Fruit fly (Drosophila melanogaster) S2 (cell line): ENCODE measurements around the gene CG7227.

Experiments used
- CG8478 ChIP-seq: fragments of >200 bp; optimal IDR thresholded peaks from 2 replicates; lab custom pipeline; 2018
- CTCF ChIP-seq, 2 experiments: fragments of >200 bp; optimal IDR thresholded peaks; 2 replicates each; lab custom pipeline; 2018

dm6 chr2L:8010602-8011455 is 12.9 kb upstream of the CG7227 start, which contains the start of the genes Glyat and Tg:
- TF ChIP-seq CG8478 (lab: Kevin White, UChicago) (no peak), CTCF (optimal IDR thresholded peaks at IDR 0.05; lab: Kevin White, UChicago) (no peak)
